Fruit fly (Drosophila melanogaster) whole organism, pupa: ENCODE results near the gene nanos.

Experiments
- CG10348 ChIP-seq: fragments of 200-800 bp; sonication (Bioruptor generic); IDR thresholded peaks from 2 replicates; pipeline ENCODE4 v1.3.6; 2022; ENCODE audit warnings: missing biosample characterization, missing genetic modification characterization
- CG12605 ChIP-seq: fragments of 200-800 bp; sonication (Bioruptor generic); IDR thresholded peaks from 2 replicates; pipeline ENCODE4 v1.3.6; 2022; ENCODE audit warnings: missing biosample characterization, missing genetic modification characterization
- CG13204 ChIP-seq: fragments of 200-800 bp; sonication (Bioruptor generic); optimal IDR thresholded peaks from 2 replicates; lab custom pipeline; 2018; ENCODE audit warnings: missing biosample characterization, mild to moderate bottlenecking, missing genetic modification characterization, moderate library complexity
- CG14655 ChIP-seq: fragments of 200-800 bp; sonication (Bioruptor generic); optimal IDR thresholded peaks from 3 replicates; lab custom pipeline; 2017; ENCODE audit warnings: mild to moderate bottlenecking, missing biosample characterization, missing genetic modification reagents, missing genetic modification characterization
- CG15710 ChIP-seq: fragments of 200-800 bp; sonication (Bioruptor generic); optimal IDR thresholded peaks from 2 replicates; lab custom pipeline; 2018; ENCODE audit warnings: missing biosample characterization, mild to moderate bottlenecking, missing genetic modification characterization, moderate library complexity
- CG17806 ChIP-seq: fragments of 200-800 bp; sonication (Bioruptor generic); optimal IDR thresholded peaks from 2 replicates; lab custom pipeline; 2018; ENCODE audit warnings: missing biosample characterization, mild to moderate bottlenecking, missing genetic modification characterization, moderate library complexity
- CG32121 ChIP-seq: fragments of 200-800 bp; sonication (Bioruptor generic); IDR thresholded peaks from 2 replicates; pipeline ENCODE4 v1.3.6; 2022; ENCODE audit warnings: missing biosample characterization, missing genetic modification characterization
- CG34367 ChIP-seq: fragments of 200-800 bp; sonication (Bioruptor generic); optimal IDR thresholded peaks from 2 replicates; lab custom pipeline; 2018; ENCODE audit warnings: missing biosample characterization, mild to moderate bottlenecking, missing genetic modification characterization
- CG4496 ChIP-seq: fragments of 200-800 bp; sonication (Bioruptor generic); IDR thresholded peaks from 3 replicates; pipeline ENCODE4 v1.3.6; 2022; ENCODE audit warnings: missing biosample characterization, missing genetic modification characterization
- CG8159 ChIP-seq: fragments of 200-800 bp; sonication (Bioruptor generic); optimal IDR thresholded peaks from 3 replicates; lab custom pipeline; 2018; ENCODE audit warnings: missing biosample characterization, mild to moderate bottlenecking, missing genetic modification characterization, moderate library complexity
- CG8301 ChIP-seq: fragments of 200-800 bp; sonication (Bioruptor generic); optimal IDR thresholded peaks from 2 replicates; lab custom pipeline; 2018; ENCODE audit warnings: missing biosample characterization, mild to moderate bottlenecking, missing genetic modification characterization
- CG9948 ChIP-seq: fragments of 200-800 bp; sonication (Bioruptor generic); optimal IDR thresholded peaks from 2 replicates; lab custom pipeline; 2018; ENCODE audit warnings: missing biosample characterization, mild to moderate bottlenecking, missing genetic modification characterization, moderate library complexity
- D1 ChIP-seq: fragments of 200-800 bp; sonication (Bioruptor generic); optimal IDR thresholded peaks from 2 replicates; lab custom pipeline; 2018; ENCODE audit warnings: missing biosample characterization, mild to moderate bottlenecking, missing genetic modification characterization, moderate library complexity
- EcR ChIP-seq: fragments of 200-800 bp; sonication (Bioruptor generic); optimal IDR thresholded peaks from 3 replicates; lab custom pipeline; 2019; ENCODE audit warnings: missing biosample characterization, missing genetic modification characterization, mild to moderate bottlenecking, moderate library complexity, missing genetic modification reagents
- Ets98B ChIP-seq: fragments of 200-800 bp; sonication (Bioruptor generic); IDR thresholded peaks from 2 replicates; pipeline ENCODE4 v1.3.6; 2022; ENCODE audit warnings: missing biosample characterization, missing genetic modification characterization
- Pif1A ChIP-seq: fragments of 200-800 bp; sonication (Bioruptor generic); optimal IDR thresholded peaks from 3 replicates; lab custom pipeline; 2016; ENCODE audit warnings: missing biosample characterization, missing genetic modification characterization
- Pif1B ChIP-seq: fragments of 200-800 bp; sonication (Bioruptor generic); optimal IDR thresholded peaks from 3 replicates; lab custom pipeline; 2016; ENCODE audit warnings: missing biosample characterization, missing genetic modification characterization
- Snoo ChIP-seq: fragments of 200-800 bp; sonication (Bioruptor generic); optimal IDR thresholded peaks from 3 replicates; lab custom pipeline; 2017; ENCODE audit warnings: missing biosample characterization, mild to moderate bottlenecking, missing genetic modification characterization, inconsistent platforms
- fd96Ca ChIP-seq: fragments of 200-800 bp; sonication (Bioruptor generic); IDR thresholded peaks from 3 replicates; pipeline ENCODE4 v1.3.6; 2022; ENCODE audit warnings: missing biosample characterization, missing genetic modification characterization
- gl ChIP-seq: fragments of 200-800 bp; sonication (Bioruptor generic); optimal IDR thresholded peaks from 2 replicates; lab custom pipeline; 2018; ENCODE audit warnings: missing biosample characterization, mild to moderate bottlenecking, missing genetic modification characterization
- rn ChIP-seq: fragments of 200-800 bp; sonication (Bioruptor generic); IDR thresholded peaks from 2 replicates; pipeline ENCODE4 v1.3.6; 2022; ENCODE audit warnings: missing biosample characterization, missing genetic modification characterization

Gene nanos

DNA sequence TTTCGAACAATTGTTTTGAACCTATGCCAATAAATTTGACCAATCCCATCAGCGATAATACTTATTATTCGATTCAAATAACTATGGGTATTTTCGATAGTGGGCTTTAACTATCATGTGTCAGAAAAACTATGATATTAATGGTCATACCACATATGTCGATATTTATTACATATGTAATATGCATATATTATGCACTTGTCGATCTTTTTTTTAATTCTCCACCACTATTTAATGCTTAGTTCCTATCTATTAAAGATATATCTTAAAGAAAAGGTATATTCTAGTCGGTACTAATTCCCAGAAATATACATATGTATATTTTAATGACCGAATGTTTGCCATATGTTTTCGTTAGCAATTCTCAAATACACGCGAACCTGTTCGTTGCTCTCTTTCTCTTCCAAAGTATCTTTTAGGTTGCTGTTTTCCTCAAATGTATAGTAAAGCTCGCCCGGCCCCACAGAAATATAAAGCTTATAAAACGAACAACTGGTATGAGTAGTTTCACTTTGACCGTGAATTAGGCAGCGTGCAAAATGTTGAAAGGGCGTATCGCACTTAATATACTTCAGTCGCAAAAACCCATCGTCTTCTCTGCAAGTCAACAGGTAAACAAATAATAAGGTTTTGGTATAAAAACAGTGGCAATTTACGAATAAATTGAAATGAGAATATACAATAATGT lies 24.7 kb upstream of the nanos start, which contains the start of gene Cyp12a5:
Gene Cyp12a5 (plus strand): TSS at position 503 of the 688 bp plus-strand sequence.
- TF ChIP-seq CG8301 (tag; lab: Kevin White, UChicago) (no peak), CG9948 (tag; lab: Kevin White, UChicago) (no peak), Pif1A (GFP tag; lab: Kevin White, UChicago) (no peak), CG34367 (tag; lab: Kevin White, UChicago) (no peak), D1 (no peak), CG13204 (GFP tag; lab: Kevin White, UChicago) (no peak), gl (tag; lab: Kevin White, UChicago) (no peak), fd96Ca (GFP tag; lab: Robert Waterston, UW) (no peak), EcR (GFP tag; lab: Kevin White, UChicago) (no peak), CG10348 (no peak), Snoo (no peak), Ets98B (GFP tag; lab: Robert Waterston, UW) (no peak), Pif1B (GFP tag; lab: Kevin White, UChicago) (no peak), rn (GFP tag; lab: Robert Waterston, UW) (no peak), CG12605 (GFP tag; lab: Robert Waterston, UW) (no peak)

- no peak for TF ChIP-seq CG8301 (tag; lab: Kevin White, UChicago)
- TF ChIP-seq CG10348 = no peak
- no peak for TF ChIP-seq CG17806 (tag; lab: Kevin White, UChicago)
- no peak for TF ChIP-seq Pif1A (GFP tag; lab: Kevin White, UChicago)
- no peak for TF ChIP-seq CG34367 (tag; lab: Kevin White, UChicago)
- no peak for TF ChIP-seq Pif1B (GFP tag; lab: Kevin White, UChicago)
- TF ChIP-seq CG15710 = no peak
- TF ChIP-seq fd96Ca (GFP tag; lab: Robert Waterston, UW) = no peak
- TF ChIP-seq Ets98B (GFP tag; lab: Robert Waterston, UW) = no peak
- no peak for TF ChIP-seq EcR (GFP tag; lab: Kevin White, UChicago)
- no peak for TF ChIP-seq CG32121 (GFP tag; lab: Robert Waterston, UW)
- no peak for TF ChIP-seq D1
- TF ChIP-seq CG12605 (GFP tag; lab: Robert Waterston, UW) = no peak
- TF ChIP-seq gl (tag; lab: Kevin White, UChicago) = no peak
- TF ChIP-seq CG8159 (tag; lab: Kevin White, UChicago) = no peak
- TF ChIP-seq CG4496 (GFP tag; lab: Robert Waterston, UW) = no peak
These were observed 22.1 kb upstream of the nanos start, which contains the start of gene Cyp12a4 for dm6 chr3R:19134957-19135356. Gene Cyp12a4 (plus strand): TSS chr3R:19135158.

DNA sequence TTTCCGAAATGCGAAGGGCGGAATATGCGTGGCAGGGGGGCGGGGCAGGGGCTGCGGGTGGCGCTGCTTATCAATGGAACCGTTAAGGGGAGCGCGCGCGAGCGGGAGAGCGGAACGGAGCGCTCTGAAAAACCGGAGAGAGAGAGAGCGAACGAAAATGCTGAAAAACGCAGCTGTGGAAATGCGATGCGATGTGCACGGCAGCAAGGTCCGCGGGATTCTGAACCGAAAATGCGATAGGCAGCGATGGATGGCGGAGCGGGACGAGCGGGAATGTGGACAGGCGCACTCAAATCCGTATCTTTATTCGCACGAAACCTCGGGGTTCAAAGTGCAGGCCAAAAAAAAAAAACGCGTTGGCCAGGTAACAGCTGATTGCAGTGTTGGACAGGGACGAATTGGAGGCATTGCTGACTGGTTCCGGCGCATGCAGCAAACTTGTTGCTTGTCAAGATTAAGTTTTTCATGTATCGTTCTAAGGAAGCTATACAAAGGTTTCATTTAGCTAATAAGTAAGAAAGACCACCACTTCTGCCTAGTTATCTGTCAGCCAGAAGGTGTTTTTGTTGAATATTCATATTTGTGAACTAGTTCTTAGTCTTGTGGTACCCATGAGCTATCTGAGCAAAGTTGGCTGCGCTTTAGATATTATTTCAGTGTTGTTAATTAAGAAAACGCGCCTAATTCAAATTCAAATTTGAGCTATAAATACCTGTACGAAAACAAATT lies 9.4 kb upstream of the nanos start, which contains the start of gene Ppcs:
Gene Ppcs (minus strand): TSS at position 400 of the 729 bp plus-strand sequence.
- TF ChIP-seq CG14655 (GFP tag; lab: Kevin White, UChicago) = peak; percentile 82
- TF ChIP-seq fd96Ca (GFP tag; lab: Robert Waterston, UW) = peak; percentile 74
- TF ChIP-seq CG12605 (GFP tag; lab: Robert Waterston, UW) = peak; percentile 89
- TF ChIP-seq CG13204 (GFP tag; lab: Kevin White, UChicago) = peak; percentile 92
- no peak for TF ChIP-seq D1
- TF ChIP-seq CG9948 (tag; lab: Kevin White, UChicago) = peak; percentile 37
- TF ChIP-seq CG8301 (tag; lab: Kevin White, UChicago) = peak; percentile 76
- peak; percentile 81; the same call in 1 of the 2 replicates for TF ChIP-seq Ets98B (GFP tag; lab: Robert Waterston, UW)
- peak; percentile 63 for TF ChIP-seq CG8159 (tag; lab: Kevin White, UChicago)
- TF ChIP-seq Pif1B (GFP tag; lab: Kevin White, UChicago) = peak; percentile 84
- peak; percentile 82 for TF ChIP-seq CG32121 (GFP tag; lab: Robert Waterston, UW)
- 0 out of 2 replicates have a peak, but pooled peaks have one; percentile 7 for TF ChIP-seq CG10348
- TF ChIP-seq rn (GFP tag; lab: Robert Waterston, UW) = no peak
- TF ChIP-seq CG34367 (tag; lab: Kevin White, UChicago) = peak; percentile 40
- TF ChIP-seq CG17806 (tag; lab: Kevin White, UChicago) = peak; percentile 40
- peak; percentile 77 for TF ChIP-seq Snoo
- peak; percentile 90 for TF ChIP-seq CG4496 (GFP tag; lab: Robert Waterston, UW)
- peak; percentile 48 for TF ChIP-seq CG15710
- peak; percentile 27 for TF ChIP-seq EcR (GFP tag; lab: Kevin White, UChicago)
- peak; percentile 87 for TF ChIP-seq Pif1A (GFP tag; lab: Kevin White, UChicago)
- TF ChIP-seq gl (tag; lab: Kevin White, UChicago) = peak; percentile 94
- TF ChIP-seq, all 21 proteins: peak for 19

dm6 chr3R:19150856-19151651 lies 6.0 kb upstream of the nanos start:
- TF ChIP-seq Pif1B (GFP tag; lab: Kevin White, UChicago) (no peak), Ets98B (GFP tag; lab: Robert Waterston, UW) (no peak), Snoo (no peak), CG12605 (GFP tag; lab: Robert Waterston, UW) (no peak), CG14655 (GFP tag; lab: Kevin White, UChicago) (no peak), CG17806 (tag; lab: Kevin White, UChicago) (no peak), CG15710 (no peak), CG4496 (GFP tag; lab: Robert Waterston, UW) (no peak), gl (tag; lab: Kevin White, UChicago) (no peak), Pif1A (GFP tag; lab: Kevin White, UChicago) (no peak), CG8159 (tag; lab: Kevin White, UChicago) (no peak), rn (GFP tag; lab: Robert Waterston, UW) (no peak), CG13204 (GFP tag; lab: Kevin White, UChicago) (no peak)
